Fruit fly (Drosophila melanogaster) whole organism, embryonic: ENCODE measurements around the gene ND-30.

Source experiments
- Antp ChIP-seq: fragments of 200-800 bp; sonication (Bioruptor generic); optimal IDR thresholded peaks from 3 replicates; lab custom pipeline; 2016; ENCODE audit warnings: missing biosample characterization, missing genetic modification characterization
- CG10147 ChIP-seq: fragments of 200-800 bp; sonication (Bioruptor generic); optimal IDR thresholded peaks from 2 replicates; lab custom pipeline; 2019; ENCODE audit warnings: missing biosample characterization, mild to moderate bottlenecking, missing genetic modification characterization, moderate library complexity
- CG10979 ChIP-seq: fragments of 200-800 bp; sonication (Bioruptor generic); optimal IDR thresholded peaks from 2 replicates; lab custom pipeline; 2018; ENCODE audit warnings: missing biosample characterization, mild to moderate bottlenecking, missing genetic modification characterization, moderate library complexity
- CG11085 ChIP-seq: fragments of 200-800 bp; sonication (Bioruptor generic); IDR thresholded peaks from 2 replicates; pipeline ENCODE4 v1.3.6; 2022; ENCODE audit warnings: missing biosample characterization, missing genetic modification characterization
- CG1233 ChIP-seq: fragments of 200-800 bp; sonication (Bioruptor generic); optimal IDR thresholded peaks from 4 replicates; lab custom pipeline; 2018; ENCODE audit warnings: missing biosample characterization, mild to moderate bottlenecking, missing genetic modification characterization
- CG12744 ChIP-seq: fragments of 200-800 bp; sonication (Bioruptor generic); optimal IDR thresholded peaks from 2 replicates; lab custom pipeline; 2016; ENCODE audit warnings: missing biosample characterization, missing genetic modification characterization
- CG13287 ChIP-seq: fragments of 200-800 bp; sonication (Bioruptor generic); IDR thresholded peaks from 2 replicates; pipeline ENCODE4 v1.3.6; 2022; ENCODE audit warnings: missing biosample characterization, missing genetic modification characterization; ENCODE audit not compliant: partially characterized antibody
- CG14965 ChIP-seq: fragments of 200-800 bp; sonication (Bioruptor generic); optimal IDR thresholded peaks from 2 replicates; lab custom pipeline; 2016; ENCODE audit warnings: missing biosample characterization, missing genetic modification characterization, borderline replicate concordance
- CG1603 ChIP-seq: fragments of 200-800 bp; sonication (Bioruptor generic); optimal IDR thresholded peaks from 2 replicates; lab custom pipeline; 2019; ENCODE audit warnings: missing biosample characterization, mild to moderate bottlenecking, missing genetic modification characterization, moderate library complexity
- CG30403 ChIP-seq: fragments of 200-800 bp; sonication (Bioruptor generic); optimal IDR thresholded peaks from 3 replicates; lab custom pipeline; 2016; ENCODE audit warnings: missing biosample characterization, missing genetic modification characterization
- CG31388 ChIP-seq: fragments of 200-800 bp; sonication (Bioruptor generic); optimal IDR thresholded peaks from 2 replicates; lab custom pipeline; 2016; ENCODE audit warnings: missing biosample characterization, missing genetic modification characterization
- CG34224 ChIP-seq: fragments of 200-800 bp; sonication (Bioruptor generic); IDR thresholded peaks from 3 replicates; pipeline ENCODE4 v1.3.6; 2022; ENCODE audit warnings: missing biosample characterization, missing genetic modification characterization; ENCODE audit not compliant: partially characterized antibody
- CG3995 ChIP-seq: fragments of 200-800 bp; sonication (Bioruptor generic); optimal IDR thresholded peaks from 3 replicates; lab custom pipeline; 2016; ENCODE audit warnings: missing biosample characterization, missing genetic modification characterization
- CG6683 ChIP-seq: fragments of 200-800 bp; sonication (Bioruptor generic); optimal IDR thresholded peaks from 2 replicates; lab custom pipeline; 2017; ENCODE audit warnings: missing biosample characterization, mild to moderate bottlenecking, missing genetic modification characterization, missing genetic modification reagents
- CG8089 ChIP-seq: fragments of 200-800 bp; sonication (Bioruptor generic); optimal IDR thresholded peaks from 3 replicates; lab custom pipeline; 2016; ENCODE audit warnings: missing biosample characterization, missing genetic modification characterization
- CG8478 ChIP-seq: fragments of >200 bp; optimal IDR thresholded peaks from 2 replicates; lab custom pipeline; 2018
- CG8944 ChIP-seq: fragments of 200-800 bp; sonication (Bioruptor generic); optimal IDR thresholded peaks from 3 replicates; lab custom pipeline; 2016; ENCODE audit warnings: missing biosample characterization, missing genetic modification characterization
- CrebB ChIP-seq: fragments of 200-800 bp; sonication (Bioruptor generic); optimal IDR thresholded peaks from 3 replicates; lab custom pipeline; 2018; ENCODE audit warnings: missing biosample characterization, mild to moderate bottlenecking, missing genetic modification characterization
- Deaf1 ChIP-seq: fragments of 200-800 bp; optimal IDR thresholded peaks from 3 replicates; lab custom pipeline; 2019; ENCODE audit warnings: missing biosample characterization, mild to moderate bottlenecking, missing genetic modification characterization, moderate library complexity
- Doc2 ChIP-seq: fragments of 200-800 bp; sonication (Bioruptor generic); IDR thresholded peaks from 2 replicates; pipeline ENCODE4 v1.3.6; 2022; ENCODE audit warnings: missing biosample characterization, missing genetic modification characterization
- Drgx ChIP-seq: fragments of 200-800 bp; sonication (Bioruptor generic); IDR thresholded peaks from 2 replicates; pipeline ENCODE4 v1.3.6; 2022; ENCODE audit warnings: missing biosample characterization, missing genetic modification characterization
- HHEX ChIP-seq: fragments of 200-800 bp; sonication (Bioruptor generic); optimal IDR thresholded peaks from 3 replicates; lab custom pipeline; 2017; ENCODE audit warnings: missing biosample characterization, mild to moderate bottlenecking, missing genetic modification characterization, missing genetic modification reagents
- HLH4C ChIP-seq: fragments of 200-800 bp; sonication (Bioruptor generic); IDR thresholded peaks from 3 replicates; pipeline ENCODE4 v1.3.6; 2022; ENCODE audit warnings: missing biosample characterization, missing genetic modification characterization; ENCODE audit not compliant: partially characterized antibody
- HLH54F ChIP-seq: fragments of 200-800 bp; sonication (Bioruptor generic); optimal IDR thresholded peaks from 3 replicates; lab custom pipeline; 2016; ENCODE audit warnings: missing biosample characterization, missing genetic modification characterization
- Hand ChIP-seq: fragments of 200-800 bp; sonication (Bioruptor generic); optimal IDR thresholded peaks from 2 replicates; lab custom pipeline; 2017; ENCODE audit warnings: mild to moderate bottlenecking, missing biosample characterization, missing genetic modification reagents, missing genetic modification characterization
- Hr3 ChIP-seq: fragments of 200-800 bp; sonication (Bioruptor generic); optimal IDR thresholded peaks from 3 replicates; lab custom pipeline; 2016; ENCODE audit warnings: missing biosample characterization, missing genetic modification characterization
- MBD-R2 ChIP-seq: fragments of 200-800 bp; sonication (Bioruptor generic); IDR thresholded peaks from 2 replicates; pipeline ENCODE4 v1.3.6; 2022; ENCODE audit warnings: missing biosample characterization, missing genetic modification characterization
- MESR4 ChIP-seq: fragments of 200-800 bp; sonication (Bioruptor generic); optimal IDR thresholded peaks from 2 replicates; lab custom pipeline; 2018; ENCODE audit warnings: missing biosample characterization, mild to moderate bottlenecking, missing genetic modification characterization, moderate library complexity
- Med ChIP-seq: fragments of 200-800 bp; sonication (Bioruptor generic); peaks from one replicate; lab custom pipeline; 2016; ENCODE audit warnings: missing biosample characterization, missing genetic modification characterization, mild to moderate bottlenecking, inconsistent platforms, moderate library complexity
- dati ChIP-seq: fragments of 200-800 bp; sonication (Bioruptor generic); IDR thresholded peaks from 2 replicates; pipeline ENCODE4 v1.3.6; 2022; ENCODE audit warnings: missing biosample characterization, missing genetic modification characterization
- exex ChIP-seq: fragments of 200-800 bp; sonication (Bioruptor generic); optimal IDR thresholded peaks from 4 replicates; lab custom pipeline; 2018; ENCODE audit warnings: missing biosample characterization, mild to moderate bottlenecking, missing genetic modification characterization, moderate library complexity
- fd102C ChIP-seq: fragments of 200-800 bp; sonication (Bioruptor generic); optimal IDR thresholded peaks from 2 replicates; lab custom pipeline; 2018; ENCODE audit warnings: missing biosample characterization, mild to moderate bottlenecking, missing genetic modification characterization, moderate library complexity
- fru ChIP-seq: fragments of >200 bp; optimal IDR thresholded peaks from 2 replicates; lab custom pipeline; 2017
- grau ChIP-seq: fragments of 200-800 bp; optimal IDR thresholded peaks from 3 replicates; lab custom pipeline; 2019; ENCODE audit warnings: missing biosample characterization, mild to moderate bottlenecking, missing genetic modification characterization, moderate library complexity
- grn ChIP-seq: fragments of 200-800 bp; sonication (Bioruptor generic); optimal IDR thresholded peaks from 3 replicates; lab custom pipeline; 2017; ENCODE audit warnings: missing biosample characterization, missing genetic modification characterization
- gro ChIP-seq: fragments of 200-800 bp; sonication (Bioruptor generic); optimal IDR thresholded peaks from 2 replicates; lab custom pipeline; 2016; ENCODE audit warnings: missing biosample characterization, missing genetic modification characterization
- ham ChIP-seq: fragments of 200-800 bp; sonication (Bioruptor generic); IDR thresholded peaks from 2 replicates; pipeline ENCODE4 v1.3.6; 2022; ENCODE audit warnings: missing biosample characterization, missing genetic modification characterization
- ind ChIP-seq: fragments of 200-800 bp; sonication (Bioruptor generic); optimal IDR thresholded peaks from 3 replicates; lab custom pipeline; 2016; ENCODE audit warnings: missing biosample characterization, missing genetic modification characterization
- ken ChIP-seq: fragments of 200-800 bp; sonication (Bioruptor generic); IDR thresholded peaks from 3 replicates; pipeline ENCODE4 v1.3.6; 2022; ENCODE audit warnings: missing biosample characterization, missing genetic modification characterization
- klu ChIP-seq: fragments of 200-800 bp; sonication (Bioruptor generic); IDR thresholded peaks from 2 replicates; pipeline ENCODE4 v1.3.6; 2022; ENCODE audit warnings: missing biosample characterization, missing genetic modification characterization
- mam ChIP-seq: fragments of 200-800 bp; sonication (Bioruptor generic); optimal IDR thresholded peaks from 3 replicates; lab custom pipeline; 2016; ENCODE audit warnings: missing biosample characterization, missing genetic modification characterization
- nmo ChIP-seq: fragments of 200-800 bp; sonication (Bioruptor generic); optimal IDR thresholded peaks from 2 replicates; lab custom pipeline; 2018; ENCODE audit warnings: missing biosample characterization, mild to moderate bottlenecking, missing genetic modification characterization, moderate library complexity
- p53 ChIP-seq: fragments of 200-800 bp; sonication (Bioruptor generic); optimal IDR thresholded peaks from 2 replicates; lab custom pipeline; 2016; ENCODE audit warnings: missing biosample characterization, missing genetic modification characterization
- pan ChIP-seq, 4 experiments: fragments of >200 bp in 3 of 4; fragments of 200-800 bp in 1 of 4; sonication (Bioruptor generic) in 1 of 4; optimal IDR thresholded peaks in 3 of 4; IDR thresholded peaks in 1 of 4; 2 replicates each; pipeline versions ENCODE4 v1.3.6 to Lab custom; 2017 to 2022; ENCODE audit warnings: missing biosample characterization in 2 of 4, missing genetic modification characterization in 2 of 4, mixed read lengths in 1 of 4
- pfk ChIP-seq: fragments of 200-800 bp; sonication (Bioruptor generic); optimal IDR thresholded peaks from 2 replicates; lab custom pipeline; 2018; ENCODE audit warnings: missing biosample characterization, mild to moderate bottlenecking, missing genetic modification characterization, moderate library complexity
- pita ChIP-seq: fragments of 200-800 bp; sonication (Bioruptor generic); optimal IDR thresholded peaks from 2 replicates; lab custom pipeline; 2017; ENCODE audit warnings: missing biosample characterization, mild to moderate bottlenecking, missing genetic modification characterization
- sima ChIP-seq: fragments of 200-800 bp; sonication (Bioruptor generic); optimal IDR thresholded peaks from 2 replicates; lab custom pipeline; 2016; ENCODE audit warnings: missing biosample characterization, missing genetic modification characterization
- sna ChIP-seq: fragments of 200-800 bp; sonication (Bioruptor generic); IDR thresholded peaks from 2 replicates; pipeline ENCODE4 v1.3.6; 2022; ENCODE audit warnings: missing biosample characterization, missing genetic modification characterization; ENCODE audit not compliant: partially characterized antibody
- tgo ChIP-seq: fragments of 200-800 bp; sonication (Bioruptor generic); IDR thresholded peaks from 3 replicates; pipeline ENCODE4 v1.3.6; 2022; ENCODE audit warnings: missing biosample characterization, missing genetic modification characterization
- wek ChIP-seq: fragments of 200-800 bp; sonication (Bioruptor generic); optimal IDR thresholded peaks from 3 replicates; lab custom pipeline; 2018; ENCODE audit warnings: missing biosample characterization, mild to moderate bottlenecking, missing genetic modification characterization, moderate library complexity

The ND-30 gene

DNA sequence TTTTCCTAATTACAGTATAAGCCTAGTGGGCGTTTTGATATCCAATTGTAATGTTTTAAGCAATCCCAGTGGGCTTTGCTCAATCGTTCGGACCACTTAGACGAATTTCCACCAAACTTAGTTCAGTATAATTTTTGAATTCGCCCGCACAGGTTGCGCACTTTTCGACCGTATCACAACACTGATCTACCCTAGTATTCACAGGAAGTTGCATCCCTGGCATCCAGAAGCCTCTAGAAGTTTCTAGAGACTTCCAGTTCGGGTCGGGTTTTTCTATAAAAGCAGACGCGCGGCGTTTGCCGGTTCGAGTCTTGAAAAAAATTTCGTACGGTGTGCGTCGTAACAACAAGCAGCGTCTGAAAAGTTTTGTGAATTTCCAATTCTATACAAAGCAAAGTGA is 33.5 kb upstream of the ND-30 start, which contains the start of gene Hsp83 (continued):
- TF ChIP-seq Hr3 (peak; percentile 73), CG10147 (GFP tag; lab: Kevin White, UChicago) (peak; percentile 88), Hand (GFP tag; lab: Kevin White, UChicago) (peak; percentile 99), CG8089 (GFP tag; lab: Kevin White, UChicago) (peak; percentile 92), wek (GFP tag; lab: Kevin White, UChicago) (peak; percentile 97), Antp (GFP tag; lab: Kevin White, UChicago) (peak; percentile 90), HHEX (GFP tag; lab: Kevin White, UChicago) (peak; percentile 99), CG3995 (GFP tag; lab: Kevin White, UChicago) (peak; percentile 81), CG1603 (tag; lab: Kevin White, UChicago) (peak; percentile 95), CG11085 (GFP tag; lab: Robert Waterston, UW) (peak; percentile 87), Doc2 (GFP tag; lab: Robert Waterston, UW) (0 out of 2 replicates have a peak, but pooled peaks have one; percentile 33), exex (tag; lab: Kevin White, UChicago) (peak; percentile 84), Deaf1 (peak; percentile 80), CG34224 (GFP tag; lab: Robert Waterston, UW) (no peak; the same call in 1 of the 3 replicates), fd102C (peak; percentile 86), CG8478 (lab: Kevin White, UChicago) (no peak), dati (peak; percentile 88), klu (GFP tag; lab: Robert Waterston, UW) (peak; percentile 63; the same call in 1 of the 2 replicates), gro (GFP tag; lab: Kevin White, UChicago) (peak; percentile 97), fru (lab: Kevin White, UChicago) (no peak), HLH54F (GFP tag; lab: Kevin White, UChicago) (peak; percentile 88), CG14965 (peak; percentile 93), grn (peak; percentile 81), tgo (GFP tag; lab: Robert Waterston, UW) (peak; percentile 85), ken (GFP tag; lab: Robert Waterston, UW) (peak; percentile 92), mam (GFP tag; lab: Kevin White, UChicago) (peak; percentile 79), CG10979 (tag; lab: Kevin White, UChicago) (peak; percentile 89), CG12744 (GFP tag; lab: Kevin White, UChicago) (peak; percentile 94), nmo (GFP tag; lab: Kevin White, UChicago) (peak; percentile 79), ham (GFP tag; lab: Robert Waterston, UW) (peak; percentile 45; the same call in 1 of the 2 replicates), ind (GFP tag; lab: Kevin White, UChicago) (peak; percentile 84), grau (tag; lab: Kevin White, UChicago) (peak; percentile 90), CG6683 (GFP tag; lab: Kevin White, UChicago) (peak; percentile 97), Drgx (GFP tag; lab: Robert Waterston, UW) (peak; percentile 87)

- TF ChIP-seq Med = peak; percentile 2
- TF ChIP-seq CG13287 (GFP tag; lab: Robert Waterston, UW) = peak; percentile 94
- TF ChIP-seq CG30403 (GFP tag; lab: Kevin White, UChicago) = no peak
- TF ChIP-seq pita (GFP tag; lab: Kevin White, UChicago) = no peak
- TF ChIP-seq sima (GFP tag; lab: Kevin White, UChicago) = no peak
- no peak for TF ChIP-seq pfk (GFP tag; lab: Kevin White, UChicago)
- peak; percentile 13 for TF ChIP-seq mam (GFP tag; lab: Kevin White, UChicago)
- TF ChIP-seq HLH4C (GFP tag; lab: Robert Waterston, UW) = peak; percentile 91
- no peak for TF ChIP-seq CG8944 (GFP tag; lab: Kevin White, UChicago)
- no peak for TF ChIP-seq p53 (GFP tag; lab: Kevin White, UChicago)
- TF ChIP-seq CG31388 (GFP tag; lab: Kevin White, UChicago) = no peak
- TF ChIP-seq MBD-R2 (GFP tag; lab: Robert Waterston, UW) = peak; percentile 62
- peak; percentile 95 for TF ChIP-seq sna (GFP tag; lab: Robert Waterston, UW)
- TF ChIP-seq pan (optimal IDR thresholded peaks at IDR 0.05; lab: Kevin White, UChicago) = no peak
- no peak for TF ChIP-seq pan (GFP tag; optimal IDR thresholded peaks at IDR 0.05 in 1 of 2, IDR thresholded peaks at IDR 0.05 in 1 of 2)
- TF ChIP-seq CrebB (tag; lab: Kevin White, UChicago) = no peak
- peak; percentile 20 for TF ChIP-seq MESR4 (GFP tag; lab: Kevin White, UChicago)
- no peak for TF ChIP-seq CG1233
These were observed 33.0 kb upstream of the ND-30 start, which contains the start of gene CG14965 for dm6 chr3L:3192333-3192894. TSS of gene CG14965 (minus strand) at chr3L:3192491.
